Worm (Caenorhabditis elegans): ENCODE measurements around the gene F13D12.3.

ce11 chrII:11714728-11715127, 5.5 kb upstream of the F13D12.3 start:
- TF ChIP-seq mdl-1 (tag; optimal IDR thresholded peaks at IDR 0.05) = no peak
- no peak for TF ChIP-seq nhr-11 (tag; optimal IDR thresholded peaks at IDR 0.05)
- no peak for TF ChIP-seq dmd-4 (tag; optimal IDR thresholded peaks at IDR 0.05)
- no peak for TF ChIP-seq alr-1 (tag; optimal IDR thresholded peaks at IDR 0.05)
- TF ChIP-seq ZK546.5 (tag; optimal IDR thresholded peaks at IDR 0.05) = no peak
- no peak for TF ChIP-seq ztf-4 (tag; optimal IDR thresholded peaks at IDR 0.05)
- TF ChIP-seq unc-39 (tag; optimal IDR thresholded peaks at IDR 0.05) = no peak
- no peak for TF ChIP-seq lsy-2 (tag; optimal IDR thresholded peaks at IDR 0.05)
